Fruit fly (Drosophila melanogaster) ovary, adult (tissue): ENCODE results near the gene CG13473.

Source experiments
- CG17801 ChIP-seq: fragments of 200-800 bp; optimal IDR thresholded peaks from 2 replicates; lab custom pipeline; 2019; ENCODE audit warnings: missing biosample characterization, mild to moderate bottlenecking, missing genetic modification characterization, moderate library complexity; ENCODE audit not compliant: partially characterized antibody

Gene CG13473

dm6 chr3L:14728460-14728859 lies at the start of gene CG13473:
Gene CG13473, plus strand, starts transcription at chr3L:14728760.
- TF ChIP-seq CG17801 (GFP tag; lab: Kevin White, UChicago): no peak

dm6 chr3L:14681504-14681903 lies 47.1 kb upstream of the CG13473 start:
- no peak for TF ChIP-seq CG17801 (GFP tag; lab: Kevin White, UChicago)

- TF ChIP-seq CG17801 (GFP tag; lab: Kevin White, UChicago): no peak
Measured at dm6 chr3L:14684468-14684867, 44.1 kb upstream of the CG13473 start, which contains the start of gene Dnaaf6. Gene Dnaaf6, plus strand, starts transcription at chr3L:14684768.

- no peak for TF ChIP-seq CG17801 (GFP tag; lab: Kevin White, UChicago)
Measured at dm6 chr3L:14686251-14686650, 42.3 kb upstream of the CG13473 start.

- TF ChIP-seq CG17801 (GFP tag; lab: Kevin White, UChicago): no peak
Measured at dm6 chr3L:14691047-14691446, 37.5 kb upstream of the CG13473 start, which contains the start of gene gdrd. Gene gdrd, plus strand, starts transcription at chr3L:14691347.

- TF ChIP-seq CG17801 (GFP tag; lab: Kevin White, UChicago): no peak
Measured at dm6 chr3L:14697005-14697404, 31.6 kb upstream of the CG13473 start, which contains the start of gene CG13474. Gene CG13474, minus strand, starts transcription at chr3L:14697105.

- no peak for TF ChIP-seq CG17801 (GFP tag; lab: Kevin White, UChicago)
Measured at dm6 chr3L:14701578-14701977, 27.0 kb upstream of the CG13473 start, which contains the start of gene CG17177. Gene CG17177, minus strand, starts transcription at chr3L:14701678.

dm6 chr3L:14705164-14705563 lies 23.4 kb upstream of the CG13473 start, which contains the start of gene CG13476:
Gene CG13476, plus strand, starts transcription at chr3L:14705464.
- no peak for TF ChIP-seq CG17801 (GFP tag; lab: Kevin White, UChicago)

- TF ChIP-seq CG17801 (GFP tag; lab: Kevin White, UChicago): peak; percentile 24
Measured at dm6 chr3L:14706461-14706880, 22.1 kb upstream of the CG13473 start.

dm6 chr3L:14708053-14708452 lies 20.5 kb upstream of the CG13473 start:
- no peak for TF ChIP-seq CG17801 (GFP tag; lab: Kevin White, UChicago)

dm6 chr3L:14712799-14713198 lies 15.8 kb upstream of the CG13473 start:
- no peak for TF ChIP-seq CG17801 (GFP tag; lab: Kevin White, UChicago)

- TF ChIP-seq CG17801 (GFP tag; lab: Kevin White, UChicago): no peak
Measured at dm6 chr3L:14731790-14732189, 3.2 kb downstream of the CG13473 start.

- no peak for TF ChIP-seq CG17801 (GFP tag; lab: Kevin White, UChicago)
Measured at dm6 chr3L:14733417-14733816, 4.9 kb downstream of the CG13473 start, which contains the start of gene CG13471. Gene CG13471, minus strand, starts transcription at chr3L:14733517.

dm6 chr3L:14743106-14743692 lies 14.6 kb downstream of the CG13473 start:
- TF ChIP-seq CG17801 (GFP tag; lab: Kevin White, UChicago): no peak

dm6 chr3L:14751056-14751671 lies 22.6 kb downstream of the CG13473 start:
- TF ChIP-seq CG17801 (GFP tag; lab: Kevin White, UChicago): no peak

- TF ChIP-seq CG17801 (GFP tag; lab: Kevin White, UChicago): no peak
Measured at dm6 chr3L:14752816-14753215, 24.3 kb downstream of the CG13473 start.
